Worm (Caenorhabditis elegans) whole organism, late embryonic: ENCODE data around the gene cest-25.

ENCODE experiments used
- C38D4.7 ChIP-seq: fragments of 200-800 bp; sonication (Bioruptor generic); optimal IDR thresholded peaks from 2 replicates; lab custom pipeline; 2018; ENCODE audit warnings: mild to moderate bottlenecking, missing genetic modification characterization, moderate library complexity, missing compliant biosample characterization
- F13H6.1 ChIP-seq: sonication (generic microtip); optimal IDR thresholded peaks from 2 replicates; lab custom pipeline; 2016; ENCODE audit warnings: missing genetic modification characterization, missing compliant biosample characterization
- K02D7.2 ChIP-seq: sonication (generic microtip); optimal IDR thresholded peaks from 2 replicates; lab custom pipeline; 2017; ENCODE audit warnings: mild to moderate bottlenecking, missing genetic modification characterization, missing compliant biosample characterization
- T23F11.4 ChIP-seq: fragments of 200-800 bp; sonication (Bioruptor generic); optimal IDR thresholded peaks from 2 replicates; lab custom pipeline; 2018; ENCODE audit warnings: mild to moderate bottlenecking, missing genetic modification characterization, missing compliant biosample characterization
- ceh-2 ChIP-seq: sonication (generic microtip); optimal IDR thresholded peaks from 2 replicates; lab custom pipeline; 2016; ENCODE audit warnings: missing genotype, missing genetic modification characterization, missing compliant biosample characterization
- ceh-31 ChIP-seq: sonication (generic microtip); optimal IDR thresholded peaks from 2 replicates; lab custom pipeline; 2016; ENCODE audit warnings: missing genetic modification characterization, missing compliant biosample characterization
- ceh-34 ChIP-seq: sonication (generic microtip); optimal IDR thresholded peaks from 2 replicates; lab custom pipeline; 2016; ENCODE audit warnings: mild to moderate bottlenecking, missing genetic modification characterization, missing compliant biosample characterization
- ceh-48 ChIP-seq: sonication (generic microtip); optimal IDR thresholded peaks from 2 replicates; lab custom pipeline; 2016; ENCODE audit warnings: missing genetic modification characterization, inconsistent platforms, missing compliant biosample characterization
- ceh-6 ChIP-seq: fragments of 200-800 bp; sonication (Bioruptor generic); optimal IDR thresholded peaks from 2 replicates; lab custom pipeline; 2018; ENCODE audit warnings: mild to moderate bottlenecking, missing genetic modification characterization, missing compliant biosample characterization
- che-1 ChIP-seq: sonication (generic microtip); optimal IDR thresholded peaks from 2 replicates; lab custom pipeline; 2016; ENCODE audit warnings: mild to moderate bottlenecking, missing genetic modification characterization, missing compliant biosample characterization
- dve-1 ChIP-seq: sonication (generic microtip); optimal IDR thresholded peaks from 2 replicates; lab custom pipeline; 2017; ENCODE audit warnings: antibody characterized with exemption, mild to moderate bottlenecking, missing genetic modification characterization, missing compliant biosample characterization
- elt-4 ChIP-seq: sonication (generic microtip); optimal IDR thresholded peaks from 2 replicates; lab custom pipeline; 2016; ENCODE audit warnings: missing genetic modification characterization, missing compliant biosample characterization
- ets-4 ChIP-seq: sonication (generic microtip); optimal IDR thresholded peaks from 2 replicates; lab custom pipeline; 2016; ENCODE audit warnings: missing genetic modification characterization, missing compliant biosample characterization
- eyg-1 ChIP-seq: sonication (generic microtip); optimal IDR thresholded peaks from 2 replicates; lab custom pipeline; 2016; ENCODE audit warnings: missing genotype, missing genetic modification characterization, missing compliant biosample characterization
- fax-1 ChIP-seq: sonication (generic microtip); optimal IDR thresholded peaks from 2 replicates; lab custom pipeline; 2016; ENCODE audit warnings: missing genotype, missing genetic modification characterization, missing compliant biosample characterization
- fkh-10 ChIP-seq: fragments of 150-350 bp; optimal IDR thresholded peaks from 2 replicates; lab custom pipeline; 2014; ENCODE audit warnings: missing biosample characterization, missing genetic modification reagents, missing genetic modification characterization
- gmeb-2 ChIP-seq: sonication (generic microtip); optimal IDR thresholded peaks from 2 replicates; lab custom pipeline; 2016; ENCODE audit warnings: missing genetic modification characterization, inconsistent platforms, missing compliant biosample characterization
- hlh-15 ChIP-seq: sonication (generic microtip); optimal IDR thresholded peaks from 2 replicates; lab custom pipeline; 2016; ENCODE audit warnings: missing genetic modification characterization, missing compliant biosample characterization
- hlh-6 ChIP-seq: sonication (generic microtip); optimal IDR thresholded peaks from 2 replicates; lab custom pipeline; 2016; ENCODE audit warnings: missing genotype, missing genetic modification characterization, missing compliant biosample characterization
- hlh-8 ChIP-seq: sonication (generic microtip); optimal IDR thresholded peaks from 2 replicates; lab custom pipeline; 2016; ENCODE audit warnings: missing genotype, missing genetic modification characterization, missing compliant biosample characterization
- lim-6 ChIP-seq: sonication (generic microtip); optimal IDR thresholded peaks from 2 replicates; lab custom pipeline; 2016; ENCODE audit warnings: missing genetic modification characterization, missing compliant biosample characterization
- lin-11 ChIP-seq: fragments of 200-800 bp; sonication (Bioruptor generic); optimal IDR thresholded peaks from 2 replicates; lab custom pipeline; 2018; ENCODE audit warnings: mild to moderate bottlenecking, missing genetic modification characterization, missing compliant biosample characterization
- nhr-11 ChIP-seq: fragments of 150-350 bp; optimal IDR thresholded peaks from 2 replicates; lab custom pipeline; 2014; ENCODE audit warnings: missing biosample characterization, missing genetic modification characterization
- npax-4 ChIP-seq: sonication (generic microtip); optimal IDR thresholded peaks from 2 replicates; lab custom pipeline; 2016; ENCODE audit warnings: missing genetic modification characterization, missing compliant biosample characterization
- pag-3 ChIP-seq: sonication (generic microtip); optimal IDR thresholded peaks from 2 replicates; lab custom pipeline; 2016; ENCODE audit warnings: missing compliant biosample characterization, missing genetic modification characterization, borderline replicate concordance
- pat-9 ChIP-seq: fragments of 200-800 bp; sonication (Bioruptor generic); optimal IDR thresholded peaks from 2 replicates; lab custom pipeline; 2018; ENCODE audit warnings: mild to moderate bottlenecking, missing genetic modification characterization, moderate library complexity, missing compliant biosample characterization
- pha-2 ChIP-seq: sonication (generic microtip); optimal IDR thresholded peaks from 2 replicates; lab custom pipeline; 2017; ENCODE audit warnings: mild to moderate bottlenecking, missing genetic modification characterization, missing compliant biosample characterization
- pqm-1 ChIP-seq: sonication (generic microtip); optimal IDR thresholded peaks from 2 replicates; lab custom pipeline; 2016; ENCODE audit warnings: missing genetic modification characterization, missing compliant biosample characterization
- pros-1 ChIP-seq: fragments of 150-350 bp; optimal IDR thresholded peaks from 2 replicates; lab custom pipeline; 2014; ENCODE audit warnings: missing biosample characterization, missing genetic modification reagents, missing genetic modification characterization
- rnt-1 ChIP-seq: sonication (generic microtip); optimal IDR thresholded peaks from 2 replicates; lab custom pipeline; 2016; ENCODE audit warnings: missing genetic modification characterization, missing compliant biosample characterization
- sox-2 ChIP-seq: fragments of 200-800 bp; sonication (Bioruptor generic); IDR thresholded peaks from 2 replicates; pipeline ENCODE4 v1.3.6; 2022; ENCODE audit warnings: missing genetic modification reagents, missing genetic modification characterization, missing compliant biosample characterization
- tbx-2 ChIP-seq: sonication (generic microtip); optimal IDR thresholded peaks from 2 replicates; lab custom pipeline; 2016; ENCODE audit warnings: missing genetic modification characterization, missing compliant biosample characterization
- tbx-7 ChIP-seq: sonication (generic microtip); optimal IDR thresholded peaks from 2 replicates; lab custom pipeline; 2016; ENCODE audit warnings: missing genotype, missing genetic modification characterization, missing compliant biosample characterization
- ttx-3 ChIP-seq: sonication (generic microtip); optimal IDR thresholded peaks from 2 replicates; lab custom pipeline; 2016; ENCODE audit warnings: missing genetic modification reagents, missing genetic modification characterization, missing compliant biosample characterization
- unc-3 ChIP-seq, 2 experiments: fragments of 200-800 bp in 1 of 2; sonication (Bioruptor generic) in 1 of 2; sonication (generic microtip) in 1 of 2; conservative IDR thresholded peaks in 1 of 2; optimal IDR thresholded peaks in 1 of 2; 2 replicates each; pipeline versions ENCODE4 v1.3.6 to Lab custom; 2016 to 2022; ENCODE audit warnings: missing compliant biosample characterization in 2 of 2, missing genetic modification characterization in 2 of 2, missing genetic modification reagents in 1 of 2
- unc-55 ChIP-seq: sonication (generic microtip); optimal IDR thresholded peaks from 2 replicates; lab custom pipeline; 2017; ENCODE audit warnings: missing biosample characterization, missing genetic modification reagents, missing genetic modification characterization
- zip-5 ChIP-seq: sonication (generic microtip); optimal IDR thresholded peaks from 2 replicates; lab custom pipeline; 2016; ENCODE audit warnings: missing genetic modification characterization, missing compliant biosample characterization
- ztf-16 ChIP-seq: sonication (generic microtip); optimal IDR thresholded peaks from 2 replicates; lab custom pipeline; 2017; ENCODE audit warnings: missing genetic modification characterization, missing compliant biosample characterization

The cest-25 gene

ce11 chrIII:2756260-2756659, 16.9 kb upstream of the cest-25 start, which contains the start of gene gldi-9:
TSS of gene gldi-9 (minus strand) at chrIII:2756360.
- TF ChIP-seq che-1 (no peak), tbx-2 (no peak), tbx-7 (tag; lab: Kevin White, UChicago) (no peak)
- TF ChIP-seq, all 69 proteins: peak for 0

ce11 chrIII:2746553-2746952, 7.2 kb upstream of the cest-25 start, which contains the start of gene Y71H2AM.14:
TSS of gene Y71H2AM.14 (minus strand) at chrIII:2746653.
- TF ChIP-seq lim-6 = no peak

- TF ChIP-seq fax-1 (tag; lab: Kevin White, UChicago) (no peak), ceh-31 (tag; lab: Kevin White, UChicago) (no peak), lin-11 (no peak), ceh-48 (tag; lab: Kevin White, UChicago) (no peak), nhr-11 (tag; lab: Kevin White, UChicago) (no peak), ceh-2 (tag; lab: Kevin White, UChicago) (no peak)
These were observed 5.6 kb downstream of the cest-25 start, which contains the start of gene Y71H2AM.12 for ce11 chrIII:2733606-2734183. TSS of gene Y71H2AM.12 (minus strand) at chrIII:2734091.

DNA sequence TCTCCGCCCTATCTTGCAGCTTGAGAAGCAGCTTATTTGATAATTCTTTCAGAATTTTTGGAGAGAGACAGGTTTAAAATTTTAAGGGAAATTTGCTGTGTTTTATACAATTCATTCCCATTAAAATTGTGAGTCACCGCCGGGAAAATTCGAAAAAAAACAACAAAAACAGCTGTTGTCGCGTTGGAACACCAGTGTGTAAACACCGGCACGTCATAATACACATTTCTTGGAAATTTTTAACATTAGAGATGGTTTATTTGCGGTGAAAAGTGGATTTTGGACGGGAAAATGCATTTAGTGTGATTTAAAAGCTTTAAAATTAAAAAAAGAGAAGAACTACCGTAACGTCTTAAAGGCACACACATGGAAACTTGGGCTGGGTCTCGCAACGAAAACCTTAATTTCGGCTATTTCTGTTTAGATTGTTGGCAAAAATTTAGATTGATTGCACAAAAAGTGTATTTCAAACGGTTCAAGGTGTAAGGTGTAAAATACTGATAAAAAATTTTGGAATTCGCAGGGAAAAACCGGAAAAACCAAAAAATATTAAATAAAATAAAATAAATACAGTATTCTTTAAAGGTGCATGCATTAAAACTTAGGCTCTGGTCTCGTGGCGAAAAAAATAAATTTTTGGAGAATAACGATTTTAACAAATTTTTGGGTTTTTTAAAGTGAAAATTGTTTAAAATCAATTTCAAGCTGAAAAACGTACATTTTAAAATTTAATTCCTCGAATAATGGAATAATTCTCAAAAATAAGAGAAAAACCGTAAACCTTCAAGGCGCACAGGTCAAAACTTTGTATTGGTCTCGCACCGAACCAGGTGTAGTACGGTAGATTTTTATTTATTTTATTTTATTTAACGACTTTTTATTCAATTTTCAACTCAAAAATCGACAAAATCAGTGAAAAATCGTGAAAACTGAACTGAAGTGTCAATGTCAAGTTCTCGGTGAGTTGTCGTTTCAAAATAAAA, 13.8 kb downstream of the cest-25 start, which contains the start of gene cosa-1:
Gene cosa-1 (plus strand): TSS at position 896 of the 983 bp plus-strand sequence.
- TF ChIP-seq fkh-10 (GFP tag; lab: Kevin White, UChicago) = no peak
- TF ChIP-seq unc-55 (GFP tag; lab: Kevin White, UChicago) = no peak
- TF ChIP-seq pqm-1 (tag; lab: Kevin White, UChicago) = no peak
- no peak for TF ChIP-seq pag-3 (tag; lab: Kevin White, UChicago)
- no peak for TF ChIP-seq ceh-6 (GFP tag; lab: Kevin White, UChicago)
- TF ChIP-seq ztf-16 = no peak
- TF ChIP-seq unc-3 (GFP tag; conservative IDR thresholded peaks at IDR 0.05; lab: Robert Waterston, UW) = no peak
- TF ChIP-seq unc-3 (tag; optimal IDR thresholded peaks at IDR 0.05; lab: Kevin White, UChicago) = no peak
- TF ChIP-seq pros-1 = no peak
- TF ChIP-seq hlh-15 (tag; lab: Kevin White, UChicago) = no peak
- TF ChIP-seq pat-9 = no peak
- TF ChIP-seq ttx-3 (tag; lab: Kevin White, UChicago) = no peak
- no peak for TF ChIP-seq zip-5 (tag; lab: Kevin White, UChicago)

DNA sequence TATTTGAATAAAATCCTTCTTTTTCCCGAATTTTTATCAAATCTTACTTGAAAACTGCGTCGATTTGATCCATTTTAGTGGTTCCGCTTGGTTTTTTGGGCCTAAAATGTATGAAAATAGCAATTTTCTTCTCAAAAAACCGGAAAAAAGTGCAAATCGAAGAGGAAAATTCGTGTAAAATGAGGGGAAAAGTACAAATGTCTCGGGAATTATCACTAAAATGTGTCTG, 14.4 kb downstream of the cest-25 start, which contains the start of gene Y71H2AM.11:
Gene Y71H2AM.11 (minus strand): TSS at position 101 of the 229 bp plus-strand sequence.
- TF ChIP-seq eyg-1 (tag; lab: Kevin White, UChicago) (no peak), sox-2 (GFP tag; lab: Robert Waterston, UW) (no peak), elt-4 (tag; lab: Kevin White, UChicago) (no peak), lin-11 (no peak), gmeb-2 (no peak)

DNA sequence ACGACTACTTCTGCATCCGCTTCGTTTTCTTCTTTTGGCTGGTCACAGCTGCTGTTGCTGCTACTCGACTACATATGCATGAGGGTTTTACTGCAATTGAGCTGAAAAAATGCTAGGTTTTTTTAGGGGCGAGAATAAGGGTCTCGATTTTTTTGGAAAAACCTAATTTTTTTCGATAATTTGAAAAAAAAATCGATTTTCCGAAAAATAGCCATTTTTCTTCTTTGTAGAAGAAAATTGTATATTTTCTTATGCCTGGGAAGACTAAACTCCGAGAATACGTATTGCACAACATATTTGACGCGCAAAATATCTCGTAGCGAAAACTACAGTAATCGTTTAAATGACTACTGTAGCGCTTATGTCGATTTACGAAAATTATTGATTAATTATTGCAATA, 22.8 kb downstream of the cest-25 start, which contains the start of gene tmem-132:
Gene tmem-132 (minus strand): TSS at position 101 of the 400 bp plus-strand sequence.
- TF ChIP-seq hlh-8 (tag; lab: Kevin White, UChicago) = no peak

DNA sequence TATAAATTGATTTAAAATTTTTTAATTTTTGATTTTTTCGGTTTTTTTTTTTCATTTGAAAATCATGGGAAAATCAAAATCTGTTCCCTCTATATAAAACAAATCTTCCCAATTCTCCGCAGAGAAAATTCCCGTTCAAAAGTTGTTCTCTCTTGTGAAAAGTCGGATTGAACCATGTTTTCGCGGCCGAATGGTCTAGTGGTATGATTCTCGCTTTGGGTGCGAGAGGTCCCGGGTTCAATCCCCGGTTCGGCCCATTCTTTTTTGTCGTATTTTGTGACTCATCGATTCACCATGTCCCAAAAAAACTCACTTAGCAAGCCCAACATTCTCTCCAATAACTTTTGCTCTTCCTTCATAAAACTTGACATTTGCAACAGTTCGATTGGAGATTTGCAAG, 27.8 kb downstream of the cest-25 start:
- TF ChIP-seq dve-1 (tag; lab: Kevin White, UChicago) (no peak), C38D4.7 (no peak), fkh-10 (GFP tag; lab: Kevin White, UChicago) (no peak), unc-3 (GFP tag; conservative IDR thresholded peaks at IDR 0.05; lab: Robert Waterston, UW) (no peak), unc-3 (tag; optimal IDR thresholded peaks at IDR 0.05; lab: Kevin White, UChicago) (no peak), ets-4 (tag; lab: Kevin White, UChicago) (no peak), rnt-1 (no peak), ceh-34 (tag; lab: Kevin White, UChicago) (no peak), T23F11.4 (GFP tag; lab: Kevin White, UChicago) (no peak), K02D7.2 (tag; lab: Kevin White, UChicago) (no peak), ceh-6 (GFP tag; lab: Kevin White, UChicago) (no peak), pha-2 (tag; lab: Kevin White, UChicago) (no peak), pqm-1 (tag; lab: Kevin White, UChicago) (no peak), hlh-6 (tag; lab: Kevin White, UChicago) (no peak), npax-4 (tag; lab: Kevin White, UChicago) (no peak), F13H6.1 (tag; lab: Kevin White, UChicago) (no peak), zip-5 (tag; lab: Kevin White, UChicago) (no peak), elt-4 (tag; lab: Kevin White, UChicago) (no peak)
